Fruit fly (Drosophila melanogaster) whole organism, wandering third instar larva: ENCODE results near the gene rdx.
A peak's percentile ranks its signal among the peaks of the same experiment; 100 is the strongest.

Experiments used
- Abd-B ChIP-seq: fragments of >200 bp; optimal IDR thresholded peaks from 2 replicates; lab custom pipeline; 2017; ENCODE audit warnings: missing biosample characterization, missing genetic modification characterization
- Dif ChIP-seq: fragments of 200-275, 200-300 bp; sonication (Bioruptor generic); optimal IDR thresholded peaks from 2 replicates; lab custom pipeline; 2018; ENCODE audit warnings: missing biosample characterization, missing genetic modification characterization; ENCODE audit not compliant: partially characterized antibody
- Hnf4 ChIP-seq: fragments of 200-800 bp; sonication (Bioruptor generic); optimal IDR thresholded peaks from 2 replicates; lab custom pipeline; 2016; ENCODE audit warnings: missing biosample characterization, mild to moderate bottlenecking, missing genetic modification characterization
- Hr78 ChIP-seq: fragments of >200 bp; optimal IDR thresholded peaks from 2 replicates; lab custom pipeline; 2017; ENCODE audit warnings: missing biosample characterization, missing genetic modification characterization
- Hr83 ChIP-seq: fragments of 200-300 bp; sonication (Bioruptor generic); optimal IDR thresholded peaks from 2 replicates; lab custom pipeline; 2016; ENCODE audit warnings: missing biosample characterization, mild to moderate bottlenecking, missing genetic modification characterization, moderate library complexity; ENCODE audit not compliant: poor library complexity, severe bottlenecking
- Jra ChIP-seq: sonication (Bioruptor generic); optimal IDR thresholded peaks from 2 replicates; lab custom pipeline; 2016; ENCODE audit warnings: missing biosample characterization, missing genetic modification characterization
- Myc ChIP-seq: fragments of >200 bp; optimal IDR thresholded peaks from 2 replicates; lab custom pipeline; 2017
- Vsx2 ChIP-seq: fragments of 200-300, 225-300 bp; sonication (Bioruptor generic); optimal IDR thresholded peaks from 2 replicates; lab custom pipeline; 2018; ENCODE audit warnings: missing biosample characterization, missing genetic modification characterization; ENCODE audit not compliant: partially characterized antibody
- dsf ChIP-seq: sonication (Bioruptor generic); optimal IDR thresholded peaks from 2 replicates; lab custom pipeline; 2016; ENCODE audit warnings: missing biosample characterization, missing genetic modification characterization, borderline replicate concordance
- lola ChIP-seq: fragments of >200 bp; optimal IDR thresholded peaks from 2 replicates; lab custom pipeline; 2017; ENCODE audit warnings: missing biosample characterization, missing genetic modification characterization
- pan ChIP-seq: fragments of >200 bp; optimal IDR thresholded peaks from 2 replicates; lab custom pipeline; 2017
- psq ChIP-seq: fragments of 200-800 bp; sonication (Bioruptor generic); optimal IDR thresholded peaks from 3 replicates; lab custom pipeline; 2017; ENCODE audit warnings: missing biosample characterization, mild to moderate bottlenecking, missing genetic modification characterization, moderate library complexity
- sage ChIP-seq: fragments of 200-800 bp; sonication (Bioruptor generic); optimal IDR thresholded peaks from 2 replicates; lab custom pipeline; 2016; ENCODE audit warnings: missing biosample characterization, mild to moderate bottlenecking, missing genetic modification characterization
- usp ChIP-seq: fragments of >200 bp; optimal IDR thresholded peaks from 2 replicates; lab custom pipeline; 2017; ENCODE audit warnings: missing biosample characterization, missing genetic modification characterization

dm6 chr3R:14006224-14006892 lies 25.5 kb downstream of the rdx start:
- TF ChIP-seq psq (peak; percentile 55), usp (no peak), Myc (lab: Kevin White, UChicago) (no peak), Dif (GFP tag; lab: Kevin White, UChicago) (no peak), dsf (GFP tag; lab: Kevin White, UChicago) (no peak), pan (lab: Kevin White, UChicago) (no peak), Hnf4 (GFP tag; lab: Kevin White, UChicago) (no peak), Abd-B (GFP tag; lab: Kevin White, UChicago) (no peak), Vsx2 (no peak), Hr78 (no peak), Jra (GFP tag; lab: Kevin White, UChicago) (no peak), sage (GFP tag; lab: Kevin White, UChicago) (peak; percentile 29), lola (no peak), Hr83 (GFP tag; lab: Kevin White, UChicago) (peak; percentile 19)
